Worm (Caenorhabditis elegans): ENCODE measurements around the gene flp-34.

- TF ChIP-seq dmd-4 (tag; optimal IDR thresholded peaks at IDR 0.05; ENCODE audit: borderline replicate concordance), result no peak
- no peak for TF ChIP-seq unc-55 (GFP tag; optimal IDR thresholded peaks at IDR 0.05)
- TF ChIP-seq sox-4 (tag; optimal IDR thresholded peaks at IDR 0.05), result no peak
- no peak for TF ChIP-seq hlh-30 (tag; optimal IDR thresholded peaks at IDR 0.05; ENCODE audit: insufficient read depth)
- no peak for TF ChIP-seq madf-2 (tag; optimal IDR thresholded peaks at IDR 0.05)
- no peak for TF ChIP-seq T23F11.4 (GFP tag; optimal IDR thresholded peaks at IDR 0.05)
- TF ChIP-seq unc-86 (tag; optimal IDR thresholded peaks at IDR 0.05), result no peak
- no peak for TF ChIP-seq hlh-8 (tag; optimal IDR thresholded peaks at IDR 0.05)
- TF ChIP-seq elt-2 (tag; optimal IDR thresholded peaks at IDR 0.05), result no peak
- TF ChIP-seq ama-1 (optimal IDR thresholded peaks at IDR 0.05), result no peak
- no peak for TF ChIP-seq fkh-10 (GFP tag; optimal IDR thresholded peaks at IDR 0.05)
- TF ChIP-seq nhr-11 (tag; optimal IDR thresholded peaks at IDR 0.05), result no peak
- TF ChIP-seq ceh-19 (GFP tag; optimal IDR thresholded peaks at IDR 0.05), result no peak
- TF ChIP-seq pag-3 (tag; optimal IDR thresholded peaks at IDR 0.05; ENCODE audit: borderline replicate concordance), result no peak
These were observed 18.0 kb downstream of the flp-34 start for ce11 chrV:1015194-1015593.

All from whole organism, late embryonic.